Worm (Caenorhabditis elegans): ENCODE results near the gene F54F7.6.

The F54F7.6 gene

DNA sequence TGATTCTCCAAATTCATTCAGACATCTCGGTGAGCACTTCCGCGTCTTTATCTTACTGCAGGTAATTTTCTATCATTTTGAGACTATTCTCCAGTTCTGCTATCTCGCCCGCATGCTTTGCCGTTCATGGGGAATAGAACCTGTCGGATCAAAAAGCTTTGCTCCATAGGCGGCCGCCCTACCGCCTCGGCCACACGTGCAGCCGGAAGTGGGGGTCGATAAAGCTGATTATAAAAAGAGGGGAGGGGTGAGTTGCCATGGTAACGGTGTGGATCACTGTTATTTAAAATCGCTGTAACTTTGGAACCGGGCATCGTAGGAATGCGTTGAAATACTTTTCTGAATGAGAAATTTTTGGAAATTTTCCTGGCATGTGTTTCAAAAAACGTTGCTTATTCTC is 5.2 kb downstream of the F54F7.6 start:
- TF ChIP-seq mab-5 (tag; optimal IDR thresholded peaks at IDR 0.05) = no peak
- no peak for TF ChIP-seq egl-27 (tag; optimal IDR thresholded peaks at IDR 0.05)
- no peak for TF ChIP-seq nhr-25 (tag; optimal IDR thresholded peaks at IDR 0.05)
- TF ChIP-seq nhr-77 (tag; optimal IDR thresholded peaks at IDR 0.05) = no peak
- no peak for TF ChIP-seq ama-1 (optimal IDR thresholded peaks at IDR 0.05)
- TF ChIP-seq sem-4 (tag; optimal IDR thresholded peaks at IDR 0.05) = no peak
- TF ChIP-seq ceh-16 (tag; optimal IDR thresholded peaks at IDR 0.05) = no peak
- no peak for TF ChIP-seq zag-1 (tag; optimal IDR thresholded peaks at IDR 0.05)
- TF ChIP-seq dmd-4 (tag; optimal IDR thresholded peaks at IDR 0.05) = no peak
- TF ChIP-seq R02D3.7 (tag; optimal IDR thresholded peaks at IDR 0.05) = no peak
- no peak for TF ChIP-seq crh-2 (tag; optimal IDR thresholded peaks at IDR 0.05)

- TF ChIP-seq ztf-4 (tag; optimal IDR thresholded peaks at IDR 0.05) = no peak
- no peak for TF ChIP-seq fos-1 (tag; optimal IDR thresholded peaks at IDR 0.05)
- TF ChIP-seq ceh-82 (tag; optimal IDR thresholded peaks at IDR 0.05) = no peak
- TF ChIP-seq egl-27 (tag; optimal IDR thresholded peaks at IDR 0.05) = no peak
- no peak for TF ChIP-seq nhr-23 (tag; optimal IDR thresholded peaks at IDR 0.05)
- no peak for TF ChIP-seq nhr-77 (tag; optimal IDR thresholded peaks at IDR 0.05)
- TF ChIP-seq gmeb-1 (tag; optimal IDR thresholded peaks at IDR 0.05) = no peak
- TF ChIP-seq F13H6.1 (tag; optimal IDR thresholded peaks at IDR 0.05) = no peak
- no peak for TF ChIP-seq aly-2 (tag; optimal IDR thresholded peaks at IDR 0.05)
- TF ChIP-seq nhr-6 (tag; optimal IDR thresholded peaks at IDR 0.05) = no peak
- TF ChIP-seq lsy-2 (tag; optimal IDR thresholded peaks at IDR 0.05) = no peak
- no peak for TF ChIP-seq lin-11 (tag; optimal IDR thresholded peaks at IDR 0.05)
- TF ChIP-seq mbf-1 (tag; optimal IDR thresholded peaks at IDR 0.05) = no peak
- no peak for TF ChIP-seq dmd-4 (tag; optimal IDR thresholded peaks at IDR 0.05)
- TF ChIP-seq elt-1 (tag; optimal IDR thresholded peaks at IDR 0.05) = no peak
These were observed 7.0 kb downstream of the F54F7.6 start for ce11 chrX:11872210-11872609.

ce11 chrX:11875260-11875659 is 10.1 kb downstream of the F54F7.6 start, which contains the start of gene Y62H9A.1:
Gene Y62H9A.1 (plus strand): TSS chrX:11875541.
- TF ChIP-seq unc-39 (tag; optimal IDR thresholded peaks at IDR 0.05) = no peak
- no peak for TF ChIP-seq nhr-25 (tag; optimal IDR thresholded peaks at IDR 0.05)
- no peak for TF ChIP-seq mbf-1 (tag; optimal IDR thresholded peaks at IDR 0.05)
- no peak for TF ChIP-seq aly-2 (tag; optimal IDR thresholded peaks at IDR 0.05)
- TF ChIP-seq ztf-11 (tag; optimal IDR thresholded peaks at IDR 0.05) = no peak
- no peak for TF ChIP-seq nhr-6 (tag; optimal IDR thresholded peaks at IDR 0.05)
- no peak for TF ChIP-seq blmp-1 (tag; optimal IDR thresholded peaks at IDR 0.05; ENCODE audit: insufficient read depth)
- no peak for TF ChIP-seq lsy-2 (tag; optimal IDR thresholded peaks at IDR 0.05)
- no peak for TF ChIP-seq C34F6.9 (tag; optimal IDR thresholded peaks at IDR 0.05)
- no peak for TF ChIP-seq fos-1 (tag; optimal IDR thresholded peaks at IDR 0.05)
- TF ChIP-seq ztf-1 (GFP tag; conservative IDR thresholded peaks at IDR 0.05) = no peak
- no peak for TF ChIP-seq F13H6.1 (tag; optimal IDR thresholded peaks at IDR 0.05)
- TF ChIP-seq skn-1 (tag; optimal IDR thresholded peaks at IDR 0.05) = no peak
- no peak for TF ChIP-seq gmeb-1 (tag; optimal IDR thresholded peaks at IDR 0.05)
- TF ChIP-seq mab-5 (tag; optimal IDR thresholded peaks at IDR 0.05) = no peak
- no peak for TF ChIP-seq crh-2 (tag; optimal IDR thresholded peaks at IDR 0.05)
- TF ChIP-seq nhr-77 (tag; optimal IDR thresholded peaks at IDR 0.05) = no peak
- TF ChIP-seq elt-1 (tag; optimal IDR thresholded peaks at IDR 0.05) = no peak

- no peak for TF ChIP-seq F13H6.1 (tag; optimal IDR thresholded peaks at IDR 0.05)
- no peak for TF ChIP-seq peb-1 (tag; optimal IDR thresholded peaks at IDR 0.05)
- no peak for TF ChIP-seq alr-1 (tag; optimal IDR thresholded peaks at IDR 0.05)
These were observed 12.9 kb downstream of the F54F7.6 start, which contains the start of gene Y62H9A.2 for ce11 chrX:11878109-11878508. Gene Y62H9A.2 (minus strand): TSS chrX:11878209.

ce11 chrX:11879871-11880270 is 14.7 kb downstream of the F54F7.6 start, which contains the start of the genes Y62H9A.3 and Y62H9A.4:
Gene Y62H9A.3 (minus strand): TSS chrX:11879971.
Gene Y62H9A.4 (plus strand): TSS chrX:11880126.
- TF ChIP-seq C34F6.9 (tag; optimal IDR thresholded peaks at IDR 0.05) = no peak

- no peak for TF ChIP-seq ZK546.5 (tag; optimal IDR thresholded peaks at IDR 0.05)
- TF ChIP-seq fos-1 (tag; optimal IDR thresholded peaks at IDR 0.05) = no peak
- TF ChIP-seq ceh-16 (tag; optimal IDR thresholded peaks at IDR 0.05) = no peak
- TF ChIP-seq peb-1 (tag; optimal IDR thresholded peaks at IDR 0.05) = no peak
- TF ChIP-seq unc-62 (GFP tag; optimal IDR thresholded peaks at IDR 0.05) = no peak
- no peak for TF ChIP-seq zag-1 (tag; optimal IDR thresholded peaks at IDR 0.05)
- TF ChIP-seq nhr-21 (tag; optimal IDR thresholded peaks at IDR 0.05) = no peak
- TF ChIP-seq dmd-4 (tag; optimal IDR thresholded peaks at IDR 0.05) = no peak
- no peak for TF ChIP-seq nhr-12 (tag; optimal IDR thresholded peaks at IDR 0.05)
- no peak for TF ChIP-seq alr-1 (tag; optimal IDR thresholded peaks at IDR 0.05)
- no peak for TF ChIP-seq mbf-1 (tag; optimal IDR thresholded peaks at IDR 0.05)
- TF ChIP-seq ztf-11 (tag; optimal IDR thresholded peaks at IDR 0.05) = no peak
- TF ChIP-seq nhr-25 (tag; optimal IDR thresholded peaks at IDR 0.05) = no peak
- no peak for TF ChIP-seq skn-1 (tag; optimal IDR thresholded peaks at IDR 0.05)
These were observed 17.6 kb downstream of the F54F7.6 start, which contains the start of the genes Y62H9A.5 and ule-5 for ce11 chrX:11882800-11883199. Gene Y62H9A.5 (minus strand): TSS chrX:11882900. Gene ule-5 (plus strand): TSS chrX:11883127.

Data from whole organism, L2 larva.